Fruit fly (Drosophila melanogaster) whole organism, embryonic: ENCODE measurements around the gene Sem1.
A peak's percentile ranks its signal among the peaks of the same experiment; 100 is the strongest.

ENCODE experiments used
- Atf3 ChIP-seq: fragments of 200-800 bp; sonication (Bioruptor generic); optimal IDR thresholded peaks from 3 replicates; lab custom pipeline; 2016; ENCODE audit warnings: missing biosample characterization, missing genetic modification characterization
- B-H1 ChIP-seq: fragments of 200-800 bp; sonication (Bioruptor generic); IDR thresholded peaks from 3 replicates; pipeline ENCODE4 v1.3.6; 2022; ENCODE audit warnings: missing biosample characterization, missing genetic modification characterization
- Bgb ChIP-seq: fragments of 200-800 bp; sonication (Bioruptor generic); IDR thresholded peaks from 2 replicates; pipeline ENCODE4 v1.3.6; 2022; ENCODE audit warnings: missing biosample characterization, missing genetic modification characterization; ENCODE audit not compliant: partially characterized antibody
- CG10654 ChIP-seq: fragments of 200-800 bp; sonication (Bioruptor generic); optimal IDR thresholded peaks from 2 replicates; lab custom pipeline; 2016; ENCODE audit warnings: missing biosample characterization, missing genetic modification characterization
- CG13123 ChIP-seq: fragments of 200-800 bp; sonication (Bioruptor generic); optimal IDR thresholded peaks from 2 replicates; lab custom pipeline; 2016; ENCODE audit warnings: missing biosample characterization, missing genetic modification characterization
- CG15073 ChIP-seq: fragments of 200-800 bp; sonication (Bioruptor generic); optimal IDR thresholded peaks from 2 replicates; lab custom pipeline; 2016; ENCODE audit warnings: missing biosample characterization, missing genetic modification characterization
- CG17912 ChIP-seq: fragments of 200-800 bp; sonication (Bioruptor generic); optimal IDR thresholded peaks from 2 replicates; lab custom pipeline; 2018; ENCODE audit warnings: missing biosample characterization, mild to moderate bottlenecking, missing genetic modification characterization
- CG2678 ChIP-seq: fragments of 200-800 bp; sonication (Bioruptor generic); optimal IDR thresholded peaks from 3 replicates; lab custom pipeline; 2019; ENCODE audit warnings: missing biosample characterization, mild to moderate bottlenecking, missing genetic modification characterization, moderate library complexity
- CG32767 ChIP-seq: fragments of 200-800 bp; sonication (Bioruptor generic); IDR thresholded peaks from 2 replicates; pipeline ENCODE4 v1.3.6; 2022; ENCODE audit warnings: missing biosample characterization, missing genetic modification characterization
- CG33213 ChIP-seq: fragments of 200-800 bp; sonication (Bioruptor generic); optimal IDR thresholded peaks from 3 replicates; lab custom pipeline; 2016; ENCODE audit warnings: missing biosample characterization, missing genetic modification characterization
- CG4707 ChIP-seq: fragments of 200-800 bp; sonication (Bioruptor generic); optimal IDR thresholded peaks from 2 replicates; lab custom pipeline; 2018; ENCODE audit warnings: missing biosample characterization, mild to moderate bottlenecking, missing genetic modification characterization, moderate library complexity
- CG5245 ChIP-seq: fragments of 200-800 bp; sonication (Bioruptor generic); optimal IDR thresholded peaks from 3 replicates; lab custom pipeline; 2016; ENCODE audit warnings: missing biosample characterization, missing genetic modification characterization
- CG6175 ChIP-seq: fragments of 200-800 bp; sonication (Bioruptor generic); IDR thresholded peaks from 3 replicates; pipeline ENCODE4 v1.3.6; 2022; ENCODE audit warnings: missing biosample characterization, missing genetic modification characterization
- CG8290 ChIP-seq, 3 experiments: fragments of 200-800 bp; sonication (Bioruptor generic); optimal IDR thresholded peaks; 2 replicates each; lab custom pipeline; 2016 to 2019; ENCODE audit warnings: missing biosample characterization in 3 of 3, missing genetic modification characterization in 3 of 3, mild to moderate bottlenecking in 2 of 3, moderate library complexity in 1 of 3
- CG9797 ChIP-seq: fragments of 200-800 bp; sonication (Bioruptor generic); optimal IDR thresholded peaks from 3 replicates; lab custom pipeline; 2018; ENCODE audit warnings: missing biosample characterization, mild to moderate bottlenecking, missing genetic modification characterization
- CHES-1-like ChIP-seq: fragments of 200-800 bp; sonication (Bioruptor generic); optimal IDR thresholded peaks from 2 replicates; lab custom pipeline; 2016; ENCODE audit warnings: missing biosample characterization, missing genetic modification characterization
- Chrac-16 ChIP-seq: fragments of 200-800 bp; sonication (Bioruptor generic); optimal IDR thresholded peaks from 3 replicates; lab custom pipeline; 2016; ENCODE audit warnings: missing biosample characterization, missing genetic modification characterization
- D ChIP-seq, 2 experiments: fragments of 200-800 bp in 1 of 2; fragments of >200 bp in 1 of 2; sonication (Bioruptor generic) in 1 of 2; optimal IDR thresholded peaks; 2 replicates in 1 of 2; 3 replicates in 1 of 2; lab custom pipeline; 2017; ENCODE audit warnings: mild to moderate bottlenecking in 1 of 2, missing biosample characterization in 1 of 2, missing genetic modification characterization in 1 of 2, missing genetic modification reagents in 1 of 2
- Dbx ChIP-seq: fragments of 200-800 bp; sonication (Bioruptor generic); IDR thresholded peaks from 3 replicates; pipeline ENCODE4 v1.3.6; 2022; ENCODE audit warnings: missing biosample characterization, missing genetic modification characterization
- Dfd ChIP-seq, 2 experiments: fragments of >200 bp; optimal IDR thresholded peaks; 2 replicates each; lab custom pipeline; 2017; ENCODE audit warnings: missing biosample characterization in 2 of 2, missing genetic modification characterization in 2 of 2
- ERR ChIP-seq: fragments of 200-800 bp; sonication (Bioruptor generic); optimal IDR thresholded peaks from 2 replicates; lab custom pipeline; 2016; ENCODE audit warnings: missing biosample characterization, missing genetic modification characterization
- Elba2 ChIP-seq: fragments of 200-800 bp; sonication (Bioruptor generic); optimal IDR thresholded peaks from 3 replicates; lab custom pipeline; 2016; ENCODE audit warnings: missing biosample characterization, missing genetic modification characterization
- Gsc ChIP-seq: fragments of 200-800 bp; sonication (Bioruptor generic); IDR thresholded peaks from 2 replicates; pipeline ENCODE4 v1.3.6; 2022; ENCODE audit warnings: missing biosample characterization, missing genetic modification characterization
- HLH4C ChIP-seq: fragments of 200-800 bp; sonication (Bioruptor generic); IDR thresholded peaks from 3 replicates; pipeline ENCODE4 v1.3.6; 2022; ENCODE audit warnings: missing biosample characterization, missing genetic modification characterization; ENCODE audit not compliant: partially characterized antibody
- HLHmδ ChIP-seq: fragments of 200-800 bp; sonication (Bioruptor generic); optimal IDR thresholded peaks from 2 replicates; lab custom pipeline; 2018; ENCODE audit warnings: missing biosample characterization, mild to moderate bottlenecking, missing genetic modification characterization, moderate library complexity
- Mad ChIP-seq: fragments of 200-800 bp; sonication (Bioruptor generic); optimal IDR thresholded peaks from 2 replicates; lab custom pipeline; 2016; ENCODE audit warnings: missing biosample characterization, missing genetic modification characterization
- NC2β ChIP-seq: fragments of 200-800 bp; sonication (Bioruptor generic); optimal IDR thresholded peaks from 2 replicates; lab custom pipeline; 2016; ENCODE audit warnings: missing biosample characterization, missing genetic modification characterization
- Nf-YB ChIP-seq: fragments of 200-800 bp; sonication (Bioruptor generic); optimal IDR thresholded peaks from 3 replicates; lab custom pipeline; 2019; ENCODE audit warnings: missing biosample characterization, mild to moderate bottlenecking, missing genetic modification characterization, moderate library complexity
- Rfx ChIP-seq: fragments of 200-800 bp; sonication (Bioruptor generic); IDR thresholded peaks from 2 replicates; pipeline ENCODE4 v1.3.6; 2022; ENCODE audit warnings: missing biosample characterization, missing genetic modification characterization
- Sry-δ ChIP-seq: fragments of 200-800 bp; sonication (Bioruptor generic); optimal IDR thresholded peaks from 2 replicates; lab custom pipeline; 2016; ENCODE audit warnings: missing biosample characterization, missing genetic modification characterization
- Xrp1 ChIP-seq: fragments of 200-800 bp; sonication (Bioruptor generic); IDR thresholded peaks from 2 replicates; pipeline ENCODE4 v1.3.6; 2022; ENCODE audit warnings: missing biosample characterization, missing genetic modification characterization
- ac ChIP-seq: fragments of 200-800 bp; sonication (Bioruptor generic); optimal IDR thresholded peaks from 3 replicates; lab custom pipeline; 2017; ENCODE audit warnings: missing biosample characterization, mild to moderate bottlenecking, missing genetic modification characterization
- bbx ChIP-seq: fragments of 200-800 bp; sonication (Bioruptor generic); IDR thresholded peaks from 2 replicates; pipeline ENCODE4 v1.3.6; 2022; ENCODE audit warnings: missing biosample characterization, missing genetic modification characterization; ENCODE audit not compliant: partially characterized antibody
- bcd ChIP-seq: fragments of 200-800 bp; sonication (Bioruptor generic); optimal IDR thresholded peaks from 2 replicates; lab custom pipeline; 2017; ENCODE audit warnings: missing biosample characterization, mild to moderate bottlenecking, missing genetic modification characterization
- croc ChIP-seq: fragments of 200-800 bp; sonication (Bioruptor generic); conservative IDR thresholded peaks from 3 replicates; pipeline ENCODE4 v1.3.6; 2022; ENCODE audit warnings: missing biosample characterization, missing genetic modification characterization
- da ChIP-seq: fragments of 200-800 bp; sonication (Bioruptor generic); optimal IDR thresholded peaks from 2 replicates; lab custom pipeline; 2016; ENCODE audit warnings: missing biosample characterization, missing genetic modification characterization
- dpn ChIP-seq, 2 experiments: fragments of 200-800 bp; sonication (Bioruptor generic); optimal IDR thresholded peaks; 3 replicates each; lab custom pipeline; 2016; ENCODE audit warnings: missing biosample characterization in 2 of 2, missing genetic modification characterization in 2 of 2
- esg ChIP-seq: fragments of 200-800 bp; sonication (Bioruptor generic); conservative IDR thresholded peaks from 2 replicates; pipeline ENCODE4 v1.3.6; 2022; ENCODE audit warnings: missing biosample characterization, missing genetic modification characterization
- eyg ChIP-seq: fragments of 200-800 bp; sonication (Bioruptor generic); optimal IDR thresholded peaks from 3 replicates; lab custom pipeline; 2016; ENCODE audit warnings: missing biosample characterization, missing genetic modification characterization
- fru ChIP-seq: fragments of >200 bp; optimal IDR thresholded peaks from 2 replicates; lab custom pipeline; 2017
- h ChIP-seq: fragments of >200 bp; optimal IDR thresholded peaks from 2 replicates; lab custom pipeline; 2017
- kay ChIP-seq: fragments of 200-800 bp; sonication (Bioruptor generic); optimal IDR thresholded peaks from 2 replicates; lab custom pipeline; 2016; ENCODE audit warnings: missing biosample characterization, missing genetic modification characterization
- oc ChIP-seq: fragments of 200-800 bp; sonication (Bioruptor generic); optimal IDR thresholded peaks from 2 replicates; lab custom pipeline; 2018; ENCODE audit warnings: missing biosample characterization, mild to moderate bottlenecking, missing genetic modification characterization, moderate library complexity
- onecut ChIP-seq: fragments of 200-800 bp; sonication (Bioruptor generic); IDR thresholded peaks from 2 replicates; pipeline ENCODE4 v1.3.6; 2022; ENCODE audit warnings: missing biosample characterization, missing genetic modification characterization
- otp ChIP-seq: fragments of 200-800 bp; sonication (Bioruptor generic); IDR thresholded peaks from 3 replicates; pipeline ENCODE4, ENCODE4 v1.3.6; 2022; ENCODE audit warnings: missing biosample characterization, missing genetic modification characterization
- sc ChIP-seq, 3 experiments: fragments of >200 bp in 2 of 3; fragments of 200-800 bp in 1 of 3; sonication (Bioruptor generic) in 1 of 3; optimal IDR thresholded peaks; 2 replicates in 2 of 3; 3 replicates in 1 of 3; lab custom pipeline; 2017; ENCODE audit warnings: mild to moderate bottlenecking in 1 of 3, missing biosample characterization in 1 of 3, missing genetic modification characterization in 1 of 3, missing genetic modification reagents in 1 of 3
- slp2 ChIP-seq: fragments of 200-800 bp; sonication (Bioruptor generic); optimal IDR thresholded peaks from 2 replicates; lab custom pipeline; 2016; ENCODE audit warnings: missing biosample characterization, missing genetic modification characterization
- stwl ChIP-seq: fragments of 200-800 bp; sonication (Bioruptor generic); optimal IDR thresholded peaks from 3 replicates; lab custom pipeline; 2018; ENCODE audit warnings: missing biosample characterization, mild to moderate bottlenecking, missing genetic modification characterization, moderate library complexity
- tio ChIP-seq: fragments of 200-800 bp; sonication (Bioruptor generic); optimal IDR thresholded peaks from 2 replicates; lab custom pipeline; 2017; ENCODE audit warnings: missing biosample characterization, missing genetic modification characterization, inconsistent platforms
- tna ChIP-seq: fragments of 200-800 bp; sonication (Bioruptor generic); IDR thresholded peaks from 2 replicates; pipeline ENCODE4 v1.3.6; 2022; ENCODE audit warnings: missing biosample characterization, missing genetic modification characterization; ENCODE audit not compliant: partially characterized antibody
- unc-4 ChIP-seq: fragments of 200-800 bp; sonication (Bioruptor generic); IDR thresholded peaks from 2 replicates; pipeline ENCODE4 v1.3.6; 2022; ENCODE audit warnings: missing biosample characterization, missing genetic modification characterization; ENCODE audit not compliant: partially characterized antibody
- zfh1 ChIP-seq: fragments of 200-800 bp; sonication (Bioruptor generic); IDR thresholded peaks from 3 replicates; pipeline ENCODE4 v1.3.6; 2022; ENCODE audit warnings: missing biosample characterization, missing genetic modification characterization

The Sem1 gene

dm6 chr2L:7073011-7073410 lies 9.2 kb downstream of the Sem1 start (continued):
- TF ChIP-seq Gsc (GFP tag; lab: Robert Waterston, UW) = no peak
- TF ChIP-seq tio (GFP tag; lab: Kevin White, UChicago) = no peak
- no peak for TF ChIP-seq HLH4C (GFP tag; lab: Robert Waterston, UW)
- TF ChIP-seq Rfx (GFP tag; lab: Robert Waterston, UW) = no peak
- no peak for TF ChIP-seq ac
- TF ChIP-seq CG17912 (GFP tag; lab: Kevin White, UChicago) = no peak
- no peak for TF ChIP-seq Mad (GFP tag; lab: Kevin White, UChicago)
- no peak for TF ChIP-seq NC2β (GFP tag; lab: Kevin White, UChicago)
- no peak for TF ChIP-seq D (optimal IDR thresholded peaks at IDR 0.05; lab: Kevin White, UChicago)
- TF ChIP-seq D (GFP tag; optimal IDR thresholded peaks at IDR 0.05; lab: Kevin White, UChicago) = peak; percentile 8
- peak in 1 of 2 experiments; percentile 20 for TF ChIP-seq dpn (GFP tag; optimal IDR thresholded peaks at IDR 0.05; lab: Kevin White, UChicago)
- TF ChIP-seq CG10654 (GFP tag; lab: Kevin White, UChicago) = no peak
- no peak for TF ChIP-seq Chrac-16 (GFP tag; lab: Kevin White, UChicago)
- no peak for TF ChIP-seq Atf3 (GFP tag; lab: Kevin White, UChicago)
- TF ChIP-seq kay (GFP tag; lab: Kevin White, UChicago) = no peak
- TF ChIP-seq Dfd (GFP tag; optimal IDR thresholded peaks at IDR 0.05; lab: Kevin White, UChicago) = no peak
- no peak for TF ChIP-seq fru
- TF ChIP-seq Nf-YB (GFP tag; lab: Kevin White, UChicago) = no peak
- no peak for TF ChIP-seq HLHmδ
- peak; percentile 30 for TF ChIP-seq CG5245
- TF ChIP-seq oc (tag; lab: Kevin White, UChicago) = no peak
- TF ChIP-seq otp (GFP tag; lab: Robert Waterston, UW) = no peak
- TF ChIP-seq tna = no peak
- TF ChIP-seq CG33213 (GFP tag; lab: Kevin White, UChicago) = no peak
- TF ChIP-seq B-H1 (GFP tag; lab: Robert Waterston, UW) = no peak
- no peak for TF ChIP-seq bcd
- no peak for TF ChIP-seq CG13123
- no peak for TF ChIP-seq eyg (GFP tag; lab: Kevin White, UChicago)
- no peak for TF ChIP-seq esg
- no peak for TF ChIP-seq onecut
- no peak for TF ChIP-seq bbx (GFP tag; lab: Robert Waterston, UW)
- TF ChIP-seq Elba2 = no peak
- TF ChIP-seq da (GFP tag; lab: Kevin White, UChicago) = no peak
- no peak for TF ChIP-seq zfh1
- peak; percentile 71 for TF ChIP-seq Xrp1 (GFP tag; lab: Robert Waterston, UW)
- TF ChIP-seq CG6175 = no peak
- TF ChIP-seq Bgb (GFP tag; lab: Robert Waterston, UW) = no peak
- no peak for TF ChIP-seq CG4707 (GFP tag; lab: Kevin White, UChicago)
- TF ChIP-seq CG32767 (GFP tag; lab: Robert Waterston, UW) = no peak
- no peak; the same call in 2 of the 3 replicates for TF ChIP-seq croc (GFP tag; lab: Robert Waterston, UW)
- TF ChIP-seq unc-4 = no peak
- no peak for TF ChIP-seq CG15073 (GFP tag; lab: Kevin White, UChicago)
- TF ChIP-seq CG9797 (GFP tag; lab: Kevin White, UChicago) = no peak
- TF ChIP-seq CHES-1-like = no peak
- no peak for TF ChIP-seq h (lab: Kevin White, UChicago)
- no peak for TF ChIP-seq Dbx (GFP tag; lab: Robert Waterston, UW)
- no peak for TF ChIP-seq stwl (tag; lab: Kevin White, UChicago)
- no peak for TF ChIP-seq sc (optimal IDR thresholded peaks at IDR 0.05; lab: Kevin White, UChicago)
- TF ChIP-seq sc (GFP tag; optimal IDR thresholded peaks at IDR 0.05; lab: Kevin White, UChicago) = no peak
- no peak for TF ChIP-seq CG8290 (GFP tag; optimal IDR thresholded peaks at IDR 0.05; lab: Kevin White, UChicago)
- TF ChIP-seq CG8290 (tag; optimal IDR thresholded peaks at IDR 0.05; lab: Kevin White, UChicago) = no peak
- peak; percentile 37 for TF ChIP-seq CG2678 (tag; lab: Kevin White, UChicago)
- TF ChIP-seq Sry-δ (GFP tag; lab: Kevin White, UChicago) = no peak
- no peak for TF ChIP-seq ERR (GFP tag; lab: Kevin White, UChicago)
- no peak for TF ChIP-seq slp2 (GFP tag; lab: Kevin White, UChicago)
